Worm (Caenorhabditis elegans): ENCODE measurements around the gene snn-1.

ce11 chrIV:1768288-1768687 lies 46.6 kb downstream of the snn-1 start, which contains the start of gene col-108:
- TF ChIP-seq nhr-28 (tag; optimal IDR thresholded peaks at IDR 0.05) (no peak), egl-27 (tag; optimal IDR thresholded peaks at IDR 0.05) (no peak), zag-1 (tag; optimal IDR thresholded peaks at IDR 0.05) (no peak), unc-62 (GFP tag; optimal IDR thresholded peaks at IDR 0.05) (no peak), efl-3 (GFP tag; optimal IDR thresholded peaks at IDR 0.05) (no peak), ztf-11 (tag; optimal IDR thresholded peaks at IDR 0.05) (no peak), unc-86 (tag; optimal IDR thresholded peaks at IDR 0.05) (no peak), lin-35 (GFP tag; optimal IDR thresholded peaks at IDR 0.05) (no peak), snpc-4 (tag; optimal IDR thresholded peaks at IDR 0.05) (no peak), lin-39 (tag; optimal IDR thresholded peaks at IDR 0.05) (no peak), pqm-1 (tag; optimal IDR thresholded peaks at IDR 0.05) (no peak), sptf-1 (tag; optimal IDR thresholded peaks at IDR 0.05) (no peak), nhr-90 (tag; optimal IDR thresholded peaks at IDR 0.05; ENCODE audit: poor library complexity) (no peak), lsy-2 (tag; optimal IDR thresholded peaks at IDR 0.05) (no peak)

Data from whole organism, L1 larva.